Worm (Caenorhabditis elegans) whole organism, L2 larva: ENCODE data around the gene F39H12.3.

ENCODE experiments used
- C34F6.9 ChIP-seq: fragments of 150-350 bp; optimal IDR thresholded peaks from 2 replicates; lab custom pipeline; 2014; ENCODE audit warnings: missing biosample characterization, missing genetic modification characterization
- F13H6.1 ChIP-seq: sonication (generic microtip); optimal IDR thresholded peaks from 2 replicates; lab custom pipeline; 2016; ENCODE audit warnings: missing genetic modification characterization, missing compliant biosample characterization
- R02D3.7 ChIP-seq: fragments of 150-350 bp; optimal IDR thresholded peaks from 2 replicates; lab custom pipeline; 2014; ENCODE audit warnings: missing biosample characterization, missing genetic modification characterization
- Y55F3AM.14 ChIP-seq: fragments of 200-800 bp; sonication (Bioruptor generic); optimal IDR thresholded peaks from 2 replicates; lab custom pipeline; 2018; ENCODE audit warnings: mild to moderate bottlenecking, missing genetic modification characterization, missing compliant biosample characterization
- ZK546.5 ChIP-seq: sonication (generic microtip); optimal IDR thresholded peaks from 2 replicates; lab custom pipeline; 2017; ENCODE audit warnings: missing biosample characterization, missing genetic modification characterization
- alr-1 ChIP-seq: fragments of 150-350 bp; optimal IDR thresholded peaks from 2 replicates; lab custom pipeline; 2014; ENCODE audit warnings: missing biosample characterization, missing genetic modification characterization
- aly-2 ChIP-seq: fragments of 150-350 bp; optimal IDR thresholded peaks from 2 replicates; lab custom pipeline; 2014; ENCODE audit warnings: missing biosample characterization, missing genetic modification characterization
- ama-1 ChIP-seq: fragments of 150-350 bp; optimal IDR thresholded peaks from 2 replicates; lab custom pipeline; 2018; ENCODE audit warnings: inconsistent platforms
- blmp-1 ChIP-seq: sonication (generic microtip); optimal IDR thresholded peaks from 2 replicates; lab custom pipeline; 2017; ENCODE audit warnings: missing genetic modification characterization, mild to moderate bottlenecking, missing compliant biosample characterization, antibody characterized with exemption, moderate library complexity; ENCODE audit not compliant: insufficient read depth
- ceh-16 ChIP-seq: fragments of 150-350 bp; optimal IDR thresholded peaks from 2 replicates; lab custom pipeline; 2014; ENCODE audit warnings: missing biosample characterization, missing genetic modification characterization
- ceh-82 ChIP-seq: fragments of 150-350 bp; optimal IDR thresholded peaks from 2 replicates; lab custom pipeline; 2014; ENCODE audit warnings: missing biosample characterization, missing genetic modification characterization
- crh-2 ChIP-seq: sonication (generic microtip); optimal IDR thresholded peaks from 2 replicates; lab custom pipeline; 2017; ENCODE audit warnings: missing biosample characterization, missing genetic modification characterization
- dmd-4 ChIP-seq: sonication (generic microtip); optimal IDR thresholded peaks from 2 replicates; lab custom pipeline; 2017; ENCODE audit warnings: missing biosample characterization, missing genetic modification characterization
- egl-27 ChIP-seq: sonication (generic microtip); optimal IDR thresholded peaks from 3 replicates; lab custom pipeline; 2017; ENCODE audit warnings: missing biosample characterization, missing genetic modification reagents, missing genetic modification characterization
- elt-1 ChIP-seq: fragments of 150-350 bp; optimal IDR thresholded peaks from 2 replicates; lab custom pipeline; 2014; ENCODE audit warnings: missing biosample characterization, missing genetic modification characterization
- fos-1 ChIP-seq: fragments of 150-350 bp; optimal IDR thresholded peaks from 2 replicates; lab custom pipeline; 2014; ENCODE audit warnings: missing biosample characterization, missing genetic modification characterization
- lin-13 ChIP-seq: fragments of 150-350 bp; optimal IDR thresholded peaks from 2 replicates; lab custom pipeline; 2014; ENCODE audit warnings: missing biosample characterization, missing genetic modification reagents, missing genetic modification characterization
- lin-39 ChIP-seq: fragments of 150-350 bp; optimal IDR thresholded peaks from 2 replicates; lab custom pipeline; 2014; ENCODE audit warnings: missing biosample characterization, missing genetic modification reagents, missing genetic modification characterization
- lsy-2 ChIP-seq, 2 experiments: fragments of 150-350 bp in 1 of 2; sonication (generic microtip) in 1 of 2; optimal IDR thresholded peaks; 2 replicates each; lab custom pipeline; 2014 to 2017; ENCODE audit warnings: missing biosample characterization in 2 of 2, missing genetic modification characterization in 2 of 2
- mab-5 ChIP-seq: fragments of 150-350 bp; optimal IDR thresholded peaks from 2 replicates; lab custom pipeline; 2014; ENCODE audit warnings: missing biosample characterization, missing genetic modification characterization
- mbf-1 ChIP-seq: sonication (generic microtip); optimal IDR thresholded peaks from 2 replicates; lab custom pipeline; 2017; ENCODE audit warnings: missing biosample characterization, missing genetic modification characterization
- mdl-1 ChIP-seq, 2 experiments: fragments of 150-350 bp in 1 of 2; sonication (generic microtip) in 1 of 2; optimal IDR thresholded peaks; 2 replicates each; lab custom pipeline; 2017; ENCODE audit warnings: missing biosample characterization in 2 of 2, missing genetic modification characterization in 2 of 2
- nhr-10 ChIP-seq: sonication (generic microtip); optimal IDR thresholded peaks from 2 replicates; lab custom pipeline; 2017; ENCODE audit warnings: missing biosample characterization, missing genetic modification characterization
- nhr-11 ChIP-seq: fragments of 150-350 bp; optimal IDR thresholded peaks from 2 replicates; lab custom pipeline; 2014; ENCODE audit warnings: missing biosample characterization, missing genetic modification characterization
- nhr-129 ChIP-seq: fragments of 150-350 bp; optimal IDR thresholded peaks from 2 replicates; lab custom pipeline; 2014; ENCODE audit warnings: missing biosample characterization, missing genetic modification characterization
- nhr-21 ChIP-seq: fragments of 150-350 bp; optimal IDR thresholded peaks from 2 replicates; lab custom pipeline; 2014; ENCODE audit warnings: missing biosample characterization, missing genetic modification characterization
- nhr-23 ChIP-seq: fragments of 150-350 bp; optimal IDR thresholded peaks from 2 replicates; lab custom pipeline; 2014; ENCODE audit warnings: missing biosample characterization, missing genetic modification reagents, missing genetic modification characterization
- nhr-237 ChIP-seq: fragments of 150-350 bp; optimal IDR thresholded peaks from 2 replicates; lab custom pipeline; 2014; ENCODE audit warnings: missing biosample characterization, missing genetic modification characterization
- nhr-25 ChIP-seq: fragments of 150-350 bp; sonication (generic microtip); optimal IDR thresholded peaks from 3 replicates; lab custom pipeline; 2014; ENCODE audit warnings: missing biosample characterization, missing genetic modification characterization
- nhr-6 ChIP-seq: fragments of 150-350 bp; optimal IDR thresholded peaks from 2 replicates; lab custom pipeline; 2014; ENCODE audit warnings: missing biosample characterization, missing genetic modification characterization
- peb-1 ChIP-seq: fragments of 150-350 bp; optimal IDR thresholded peaks from 2 replicates; lab custom pipeline; 2014; ENCODE audit warnings: missing biosample characterization, missing genetic modification characterization
- sem-4 ChIP-seq: fragments of 150-350 bp; optimal IDR thresholded peaks from 2 replicates; lab custom pipeline; 2014; ENCODE audit warnings: missing biosample characterization, missing genetic modification reagents, missing genetic modification characterization
- sma-3 ChIP-seq: sonication (generic microtip); optimal IDR thresholded peaks from 2 replicates; lab custom pipeline; 2016; ENCODE audit warnings: missing genetic modification reagents, missing genetic modification characterization, missing compliant biosample characterization
- sma-9 ChIP-seq, 2 experiments: fragments of 150-350 bp in 1 of 2; sonication (generic microtip) in 1 of 2; optimal IDR thresholded peaks; 2 replicates each; lab custom pipeline; 2014 to 2016; ENCODE audit warnings: missing genetic modification characterization in 2 of 2, mild to moderate bottlenecking in 1 of 2, missing biosample characterization in 1 of 2, missing compliant biosample characterization in 1 of 2, missing genetic modification reagents in 1 of 2, moderate library complexity in 1 of 2
- unc-39 ChIP-seq: fragments of 150-350 bp; optimal IDR thresholded peaks from 2 replicates; lab custom pipeline; 2014; ENCODE audit warnings: missing biosample characterization, missing genetic modification characterization
- unc-55 ChIP-seq: fragments of 150-350 bp; sonication (generic microtip); optimal IDR thresholded peaks from 3 replicates; lab custom pipeline; 2014; ENCODE audit warnings: missing biosample characterization, missing genetic modification reagents, missing genetic modification characterization
- unc-62 ChIP-seq: fragments of 150-350 bp; optimal IDR thresholded peaks from 2 replicates; lab custom pipeline; 2014; ENCODE audit warnings: missing biosample characterization, missing genetic modification reagents, missing genetic modification characterization
- zag-1 ChIP-seq: fragments of 150-350 bp; optimal IDR thresholded peaks from 2 replicates; lab custom pipeline; 2014; ENCODE audit warnings: missing biosample characterization, missing genetic modification characterization
- ztf-1 ChIP-seq: fragments of 200-800 bp; sonication (Bioruptor generic); conservative IDR thresholded peaks from 2 replicates; pipeline ENCODE4 v1.3.6; 2022; ENCODE audit warnings: missing genetic modification characterization, missing compliant biosample characterization
- ztf-11 ChIP-seq: sonication (generic microtip); optimal IDR thresholded peaks from 2 replicates; lab custom pipeline; 2017; ENCODE audit warnings: missing biosample characterization, missing genetic modification characterization
- ztf-4 ChIP-seq: fragments of 150-350 bp; optimal IDR thresholded peaks from 2 replicates; lab custom pipeline; 2014; ENCODE audit warnings: missing biosample characterization, missing genetic modification characterization

Gene F39H12.3

ce11 chrX:864293-864731, 23.0 kb upstream of the F39H12.3 start:
- TF ChIP-seq ztf-1 (GFP tag; lab: Robert Waterston, UW) (no peak), egl-27 (peak; percentile 28), ztf-11 (tag; lab: Kevin White, UChicago) (no peak), nhr-129 (tag; lab: Kevin White, UChicago) (peak; percentile 51), unc-55 (no peak), elt-1 (tag; lab: Kevin White, UChicago) (no peak), unc-62 (GFP tag; lab: Kevin White, UChicago) (no peak), lin-13 (GFP tag; lab: Kevin White, UChicago) (no peak), mbf-1 (no peak), aly-2 (no peak), sma-9 (GFP tag; optimal IDR thresholded peaks at IDR 0.05; lab: Kevin White, UChicago) (peak; percentile 97), sma-9 (tag; optimal IDR thresholded peaks at IDR 0.05; lab: Kevin White, UChicago) (no peak), Y55F3AM.14 (no peak), ama-1 (lab: Kevin White, UChicago) (no peak), blmp-1 (tag; lab: Kevin White, UChicago) (peak; percentile 72), zag-1 (tag; lab: Kevin White, UChicago) (no peak), alr-1 (tag; lab: Kevin White, UChicago) (no peak), nhr-6 (tag; lab: Kevin White, UChicago) (peak; percentile 59), ceh-16 (tag; lab: Kevin White, UChicago) (no peak), ZK546.5 (no peak), mdl-1 (tag; optimal IDR thresholded peaks at IDR 0.05; lab: Kevin White, UChicago) (peak; percentile 53 to 77), nhr-237 (no peak), mab-5 (tag; lab: Kevin White, UChicago) (no peak), ztf-4 (tag; lab: Kevin White, UChicago) (peak; percentile 2), nhr-11 (tag; lab: Kevin White, UChicago) (no peak), nhr-21 (tag; lab: Kevin White, UChicago) (peak; percentile 89), unc-39 (no peak), F13H6.1 (tag; lab: Kevin White, UChicago) (peak; percentile 50), sem-4 (tag; lab: Kevin White, UChicago) (no peak), crh-2 (tag; lab: Kevin White, UChicago) (peak; percentile 60), nhr-25 (tag; lab: Kevin White, UChicago) (peak; percentile 94), lin-39 (tag; lab: Kevin White, UChicago) (no peak), dmd-4 (tag; lab: Kevin White, UChicago) (no peak), fos-1 (tag; lab: Kevin White, UChicago) (peak; percentile 31), ceh-82 (no peak), lsy-2 (tag; optimal IDR thresholded peaks at IDR 0.05; lab: Kevin White, UChicago) (peak in 1 of 2 experiments; percentile 25), R02D3.7 (tag; lab: Kevin White, UChicago) (no peak), sma-3 (GFP tag; lab: Kevin White, UChicago) (peak; percentile 89)

- TF ChIP-seq ceh-82, result no peak
- TF ChIP-seq aly-2, result no peak
- TF ChIP-seq ZK546.5, result no peak
- no peak for TF ChIP-seq ceh-16 (tag; lab: Kevin White, UChicago)
- TF ChIP-seq C34F6.9 (tag; lab: Kevin White, UChicago), result no peak
- no peak for TF ChIP-seq nhr-10 (tag; lab: Kevin White, UChicago)
- TF ChIP-seq fos-1 (tag; lab: Kevin White, UChicago), result no peak
- TF ChIP-seq sma-9 (GFP tag; optimal IDR thresholded peaks at IDR 0.05; lab: Kevin White, UChicago), result no peak
- no peak for TF ChIP-seq sma-9 (tag; optimal IDR thresholded peaks at IDR 0.05; lab: Kevin White, UChicago)
- TF ChIP-seq sma-3 (GFP tag; lab: Kevin White, UChicago), result no peak
- no peak for TF ChIP-seq peb-1 (tag; lab: Kevin White, UChicago)
- no peak for TF ChIP-seq mbf-1
- TF ChIP-seq alr-1 (tag; lab: Kevin White, UChicago), result no peak
- TF ChIP-seq elt-1 (tag; lab: Kevin White, UChicago), result no peak
- no peak for TF ChIP-seq unc-55
- no peak for TF ChIP-seq crh-2 (tag; lab: Kevin White, UChicago)
- TF ChIP-seq unc-62 (GFP tag; lab: Kevin White, UChicago), result no peak
- TF ChIP-seq blmp-1 (tag; lab: Kevin White, UChicago), result no peak
- no peak for TF ChIP-seq mab-5 (tag; lab: Kevin White, UChicago)
- TF ChIP-seq nhr-23, result no peak
Observed at ce11 chrX:863478-863877, 22.2 kb upstream of the F39H12.3 start, which contains the start of gene cdo-1. Gene cdo-1 (minus strand): TSS chrX:863578.
